Fruit fly (Drosophila melanogaster) whole organism, embryonic: ENCODE data around the gene CG14795.

Source experiments
- CG10267 ChIP-seq: fragments of 200-800 bp; sonication (Bioruptor generic); optimal IDR thresholded peaks from 2 replicates; lab custom pipeline; 2018; ENCODE audit warnings: missing biosample characterization, mild to moderate bottlenecking, missing genetic modification characterization, moderate library complexity
- CG11723 ChIP-seq: fragments of 200-800 bp; sonication (Bioruptor generic); optimal IDR thresholded peaks from 2 replicates; lab custom pipeline; 2017; ENCODE audit warnings: missing biosample characterization, mild to moderate bottlenecking, missing genetic modification characterization
- CG12155 ChIP-seq: fragments of 200-800 bp; sonication (Bioruptor generic); optimal IDR thresholded peaks from 3 replicates; lab custom pipeline; 2016; ENCODE audit warnings: missing biosample characterization, missing genetic modification characterization
- CG14710 ChIP-seq: fragments of 200-800 bp; sonication (Bioruptor generic); optimal IDR thresholded peaks from 3 replicates; lab custom pipeline; 2019; ENCODE audit warnings: missing biosample characterization, mild to moderate bottlenecking, missing genetic modification characterization, moderate library complexity
- CG15601 ChIP-seq: fragments of 200-800 bp; sonication (Bioruptor generic); optimal IDR thresholded peaks from 3 replicates; lab custom pipeline; 2019; ENCODE audit warnings: missing biosample characterization, mild to moderate bottlenecking, missing genetic modification characterization, moderate library complexity
- CG17328 ChIP-seq: fragments of 200-800 bp; sonication (Bioruptor generic); IDR thresholded peaks from 2 replicates; pipeline ENCODE4 v1.3.6; 2022; ENCODE audit warnings: missing biosample characterization, missing genetic modification characterization
- CG2199 ChIP-seq: fragments of 200-800 bp; sonication (Bioruptor generic); IDR thresholded peaks from 3 replicates; pipeline ENCODE4 v1.3.6; 2022; ENCODE audit warnings: missing biosample characterization, missing genetic modification characterization
- CG30431 ChIP-seq: fragments of 200-800 bp; sonication (Bioruptor generic); optimal IDR thresholded peaks from 2 replicates; lab custom pipeline; 2017; ENCODE audit warnings: missing biosample characterization, missing genetic modification characterization
- CG32532 ChIP-seq: fragments of 200-800 bp; sonication (Bioruptor generic); IDR thresholded peaks from 2 replicates; pipeline ENCODE4 v1.3.6; 2022; ENCODE audit warnings: missing biosample characterization, missing genetic modification characterization
- CG3281 ChIP-seq: fragments of 200-800 bp; sonication (Bioruptor generic); optimal IDR thresholded peaks from 3 replicates; lab custom pipeline; 2017; ENCODE audit warnings: missing biosample characterization, mild to moderate bottlenecking, missing genetic modification characterization
- CG34422 ChIP-seq: fragments of 200-800 bp; sonication (Bioruptor generic); IDR thresholded peaks from 3 replicates; pipeline ENCODE4 v1.3.6; 2022; ENCODE audit warnings: missing biosample characterization, missing genetic modification characterization
- CG3847 ChIP-seq: fragments of 200-800 bp; sonication (Bioruptor generic); IDR thresholded peaks from 2 replicates; pipeline ENCODE4 v1.3.6; 2022; ENCODE audit warnings: missing biosample characterization, missing genetic modification characterization
- CG4854 ChIP-seq: fragments of 200-800 bp; sonication (Bioruptor generic); optimal IDR thresholded peaks from 2 replicates; lab custom pipeline; 2016; ENCODE audit warnings: missing biosample characterization, missing genetic modification characterization, inconsistent platforms
- CG6175 ChIP-seq: fragments of 200-800 bp; sonication (Bioruptor generic); IDR thresholded peaks from 3 replicates; pipeline ENCODE4 v1.3.6; 2022; ENCODE audit warnings: missing biosample characterization, missing genetic modification characterization
- CG6254 ChIP-seq: fragments of 200-800 bp; sonication (Bioruptor generic); optimal IDR thresholded peaks from 3 replicates; lab custom pipeline; 2017; ENCODE audit warnings: mild to moderate bottlenecking, missing biosample characterization, missing genetic modification reagents, missing genetic modification characterization
- CG8924 ChIP-seq: fragments of 200-800 bp; optimal IDR thresholded peaks from 3 replicates; lab custom pipeline; 2019; ENCODE audit warnings: missing biosample characterization, mild to moderate bottlenecking, missing genetic modification characterization, moderate library complexity
- CG8944 ChIP-seq: fragments of 200-800 bp; sonication (Bioruptor generic); optimal IDR thresholded peaks from 3 replicates; lab custom pipeline; 2016; ENCODE audit warnings: missing biosample characterization, missing genetic modification characterization
- Camta ChIP-seq: fragments of 200-800 bp; sonication (Bioruptor generic); optimal IDR thresholded peaks from 2 replicates; lab custom pipeline; 2016; ENCODE audit warnings: missing biosample characterization, missing genetic modification characterization
- CkIIα-i1 ChIP-seq: fragments of 200-800 bp; sonication (Bioruptor generic); IDR thresholded peaks from 2 replicates; pipeline ENCODE4 v1.3.6; 2022; ENCODE audit warnings: missing biosample characterization, missing genetic modification characterization
- D ChIP-seq, 2 experiments: fragments of 200-800 bp in 1 of 2; fragments of >200 bp in 1 of 2; sonication (Bioruptor generic) in 1 of 2; optimal IDR thresholded peaks; 2 replicates in 1 of 2; 3 replicates in 1 of 2; lab custom pipeline; 2017; ENCODE audit warnings: mild to moderate bottlenecking in 1 of 2, missing biosample characterization in 1 of 2, missing genetic modification characterization in 1 of 2, missing genetic modification reagents in 1 of 2
- Deaf1 ChIP-seq: fragments of 200-800 bp; optimal IDR thresholded peaks from 3 replicates; lab custom pipeline; 2019; ENCODE audit warnings: missing biosample characterization, mild to moderate bottlenecking, missing genetic modification characterization, moderate library complexity
- Drgx ChIP-seq: fragments of 200-800 bp; sonication (Bioruptor generic); IDR thresholded peaks from 2 replicates; pipeline ENCODE4 v1.3.6; 2022; ENCODE audit warnings: missing biosample characterization, missing genetic modification characterization
- E2f1 ChIP-seq: fragments of 200-800 bp; sonication (Bioruptor generic); IDR thresholded peaks from 2 replicates; pipeline ENCODE4 v1.3.6; 2022; ENCODE audit warnings: missing biosample characterization, missing genetic modification characterization
- H15 ChIP-seq: fragments of 200-800 bp; sonication (Bioruptor generic); IDR thresholded peaks from 3 replicates; pipeline ENCODE4 v1.3.6; 2022; ENCODE audit warnings: missing biosample characterization, missing genetic modification characterization
- Hmr ChIP-seq: fragments of 200-800 bp; sonication (Bioruptor generic); optimal IDR thresholded peaks from 3 replicates; lab custom pipeline; 2017; ENCODE audit warnings: mild to moderate bottlenecking, missing biosample characterization, missing genetic modification reagents, missing genetic modification characterization
- Hr78 ChIP-seq, 2 experiments: fragments of 200-800 bp in 1 of 2; fragments of >200 bp in 1 of 2; sonication (Bioruptor generic) in 1 of 2; optimal IDR thresholded peaks; 2 replicates each; lab custom pipeline; 2017 to 2019; ENCODE audit warnings: missing biosample characterization in 2 of 2, missing genetic modification characterization in 2 of 2, mild to moderate bottlenecking in 1 of 2, moderate library complexity in 1 of 2
- Mad ChIP-seq: fragments of 200-800 bp; sonication (Bioruptor generic); optimal IDR thresholded peaks from 2 replicates; lab custom pipeline; 2016; ENCODE audit warnings: missing biosample characterization, missing genetic modification characterization
- Max ChIP-seq: fragments of 200-800 bp; sonication (Bioruptor generic); optimal IDR thresholded peaks from 2 replicates; lab custom pipeline; 2016; ENCODE audit warnings: missing biosample characterization, mild to moderate bottlenecking, missing genetic modification characterization
- Meics ChIP-seq: fragments of 200-800 bp; sonication (Bioruptor generic); optimal IDR thresholded peaks from 2 replicates; lab custom pipeline; 2017; ENCODE audit warnings: missing biosample characterization, mild to moderate bottlenecking, missing genetic modification characterization
- NC2α ChIP-seq: fragments of 200-800 bp; sonication (Bioruptor generic); optimal IDR thresholded peaks from 2 replicates; lab custom pipeline; 2016; ENCODE audit warnings: missing biosample characterization, missing genetic modification characterization
- Taf1 ChIP-seq: fragments of 200-800 bp; sonication (Bioruptor generic); IDR thresholded peaks from 2 replicates; pipeline ENCODE4 v1.3.6; 2022; ENCODE audit warnings: missing biosample characterization, missing genetic modification characterization
- cg ChIP-seq: fragments of 200-800 bp; sonication (Bioruptor generic); optimal IDR thresholded peaks from 3 replicates; lab custom pipeline; 2019; ENCODE audit warnings: missing biosample characterization, mild to moderate bottlenecking, missing genetic modification characterization, moderate library complexity
- dm ChIP-seq: fragments of 200-800 bp; sonication (Bioruptor generic); optimal IDR thresholded peaks from 3 replicates; lab custom pipeline; 2016; ENCODE audit warnings: missing biosample characterization, missing genetic modification characterization
- dpn ChIP-seq, 2 experiments: fragments of 200-800 bp; sonication (Bioruptor generic); optimal IDR thresholded peaks; 3 replicates each; lab custom pipeline; 2016; ENCODE audit warnings: missing biosample characterization in 2 of 2, missing genetic modification characterization in 2 of 2
- fu2 ChIP-seq: fragments of 200-800 bp; sonication (Bioruptor generic); optimal IDR thresholded peaks from 2 replicates; lab custom pipeline; 2016; ENCODE audit warnings: missing biosample characterization, missing genetic modification characterization
- gcm ChIP-seq: fragments of 200-800 bp; sonication (Bioruptor generic); optimal IDR thresholded peaks from 2 replicates; lab custom pipeline; 2019; ENCODE audit warnings: missing biosample characterization, mild to moderate bottlenecking, missing genetic modification characterization, moderate library complexity
- gfzf ChIP-seq: fragments of 200-800 bp; sonication (Bioruptor generic); optimal IDR thresholded peaks from 2 replicates; lab custom pipeline; 2016; ENCODE audit warnings: missing biosample characterization, mild to moderate bottlenecking, missing genetic modification characterization, moderate library complexity
- grau ChIP-seq: fragments of 200-800 bp; optimal IDR thresholded peaks from 3 replicates; lab custom pipeline; 2019; ENCODE audit warnings: missing biosample characterization, mild to moderate bottlenecking, missing genetic modification characterization, moderate library complexity
- gt ChIP-seq: fragments of 200-800 bp; sonication (Bioruptor generic); IDR thresholded peaks from 2 replicates; pipeline ENCODE4 v1.3.6; 2022; ENCODE audit warnings: missing biosample characterization, missing genetic modification characterization
- her ChIP-seq: fragments of 200-800 bp; sonication (Bioruptor generic); optimal IDR thresholded peaks from 2 replicates; lab custom pipeline; 2016; ENCODE audit warnings: missing biosample characterization, missing genetic modification characterization
- jing ChIP-seq: fragments of 200-800 bp; sonication (Bioruptor generic); optimal IDR thresholded peaks from 2 replicates; lab custom pipeline; 2018; ENCODE audit warnings: missing biosample characterization, mild to moderate bottlenecking, missing genetic modification characterization
- ken ChIP-seq: fragments of 200-800 bp; sonication (Bioruptor generic); IDR thresholded peaks from 3 replicates; pipeline ENCODE4 v1.3.6; 2022; ENCODE audit warnings: missing biosample characterization, missing genetic modification characterization
- nerfin-2 ChIP-seq: fragments of 200-800 bp; sonication (Bioruptor generic); IDR thresholded peaks from 2 replicates; pipeline ENCODE4 v1.3.6; 2022; ENCODE audit warnings: missing biosample characterization, missing genetic modification characterization; ENCODE audit not compliant: partially characterized antibody
- odd ChIP-seq: fragments of 200-800 bp; sonication (Bioruptor generic); optimal IDR thresholded peaks from 2 replicates; lab custom pipeline; 2017; ENCODE audit warnings: missing biosample characterization, mild to moderate bottlenecking, missing genetic modification characterization
- pita ChIP-seq: fragments of 200-800 bp; sonication (Bioruptor generic); optimal IDR thresholded peaks from 2 replicates; lab custom pipeline; 2017; ENCODE audit warnings: missing biosample characterization, mild to moderate bottlenecking, missing genetic modification characterization
- rib ChIP-seq: fragments of 200-800 bp; sonication (Bioruptor generic); IDR thresholded peaks from 2 replicates; pipeline ENCODE4 v1.3.6; 2022; ENCODE audit warnings: missing biosample characterization, missing genetic modification characterization
- sna ChIP-seq: fragments of 200-800 bp; sonication (Bioruptor generic); IDR thresholded peaks from 2 replicates; pipeline ENCODE4 v1.3.6; 2022; ENCODE audit warnings: missing biosample characterization, missing genetic modification characterization; ENCODE audit not compliant: partially characterized antibody
- toy ChIP-seq: fragments of 200-800 bp; sonication (Bioruptor generic); IDR thresholded peaks from 2 replicates; pipeline ENCODE4 v1.3.6; 2022; ENCODE audit warnings: missing biosample characterization, missing genetic modification characterization
- ttk ChIP-seq: fragments of 200-800 bp; sonication (Bioruptor generic); IDR thresholded peaks from 2 replicates; pipeline ENCODE4 v2.1.2; 2022; ENCODE audit warnings: missing biosample characterization, missing genetic modification characterization

The CG14795 gene

DNA sequence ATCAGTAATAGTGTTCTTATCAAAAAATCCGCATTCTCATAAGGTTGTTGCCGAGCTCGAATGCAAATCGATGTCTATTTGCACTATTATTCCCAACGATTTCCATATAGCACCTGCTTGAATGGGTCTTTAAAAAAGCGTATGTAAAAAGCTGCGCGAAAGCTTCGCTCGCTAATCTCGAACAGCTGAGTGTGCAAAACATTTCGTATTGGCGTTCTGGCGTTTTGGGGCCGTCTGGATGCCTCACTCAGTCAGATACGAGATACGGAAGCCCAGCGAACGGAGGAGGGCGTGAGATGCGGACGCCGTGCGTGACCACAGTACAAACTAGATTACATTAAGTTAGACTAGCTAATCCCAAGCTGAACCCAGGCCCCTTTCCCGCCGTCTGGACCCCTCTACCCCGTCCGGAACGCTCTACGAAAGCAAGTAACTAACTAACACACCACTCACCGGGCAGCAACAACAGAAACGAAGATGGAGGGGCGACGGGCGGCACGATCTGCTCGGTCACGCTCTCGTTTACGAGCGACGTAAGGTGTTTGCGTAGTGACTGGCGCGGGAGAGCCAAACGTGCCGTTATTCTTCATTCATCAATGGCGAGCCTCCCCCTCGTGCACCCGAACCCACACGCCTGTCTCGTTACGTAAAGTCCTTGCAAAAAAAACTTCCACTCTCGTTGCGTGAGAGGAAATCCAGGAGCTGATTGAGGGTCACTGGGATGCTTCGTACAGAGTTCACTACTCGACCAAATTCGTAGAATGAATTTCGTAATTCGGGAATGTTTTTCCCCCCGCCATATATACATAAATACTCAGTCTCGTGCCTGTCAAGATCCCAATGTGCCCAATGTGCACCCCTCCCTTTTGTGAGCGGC lies 45.9 kb downstream of the CG14795 start (continued):
- no peak for TF ChIP-seq CG11723 (GFP tag; lab: Kevin White, UChicago)
- TF ChIP-seq grau (tag; lab: Kevin White, UChicago), result no peak
- no peak for TF ChIP-seq dm (GFP tag; lab: Kevin White, UChicago)
- TF ChIP-seq CG17328 (GFP tag; lab: Robert Waterston, UW), result no peak
- TF ChIP-seq fu2 (GFP tag; lab: Kevin White, UChicago), result no peak
- TF ChIP-seq E2f1 (GFP tag; lab: Robert Waterston, UW), result no peak
- no peak for TF ChIP-seq ttk
- TF ChIP-seq her (GFP tag; lab: Kevin White, UChicago), result no peak
- TF ChIP-seq CG10267, result no peak
- TF ChIP-seq CG6254, result no peak
- no peak for TF ChIP-seq CG6175 (GFP tag; lab: Robert Waterston, UW)
- TF ChIP-seq CG2199, result no peak
- peak; percentile 34; the same call in 1 of the 2 replicates for TF ChIP-seq CG32532 (GFP tag; lab: Robert Waterston, UW)
- no peak for TF ChIP-seq CG8944
- no peak for TF ChIP-seq NC2α
- TF ChIP-seq CG15601 (tag; lab: Kevin White, UChicago), result no peak
- peak; percentile 29 for TF ChIP-seq Meics (GFP tag; lab: Kevin White, UChicago)
- no peak for TF ChIP-seq dpn (GFP tag; optimal IDR thresholded peaks at IDR 0.05; lab: Kevin White, UChicago)
- no peak for TF ChIP-seq CG12155 (GFP tag; lab: Kevin White, UChicago)
- TF ChIP-seq Deaf1 (tag; lab: Kevin White, UChicago), result peak; percentile 62
- peak in 1 of 2 experiments; percentile 8 for TF ChIP-seq Hr78 (GFP tag; optimal IDR thresholded peaks at IDR 0.05; lab: Kevin White, UChicago)
- no peak for TF ChIP-seq CG4854
- TF ChIP-seq sna (GFP tag; lab: Robert Waterston, UW), result no peak
- no peak for TF ChIP-seq D (optimal IDR thresholded peaks at IDR 0.05; lab: Kevin White, UChicago)
- TF ChIP-seq D (GFP tag; optimal IDR thresholded peaks at IDR 0.05; lab: Kevin White, UChicago), result no peak
- no peak for TF ChIP-seq jing (GFP tag; lab: Kevin White, UChicago)
- no peak for TF ChIP-seq Max
- no peak for TF ChIP-seq CG30431 (GFP tag; lab: Kevin White, UChicago)
- no peak for TF ChIP-seq Mad (GFP tag; lab: Kevin White, UChicago)
- no peak for TF ChIP-seq ken (GFP tag; lab: Robert Waterston, UW)
- TF ChIP-seq CG34422, result peak; percentile 52; the same call in 1 of the 3 replicates
- TF ChIP-seq CG3281 (GFP tag; lab: Kevin White, UChicago), result no peak
- TF ChIP-seq gfzf (GFP tag; lab: Kevin White, UChicago), result no peak
- peak; percentile 41; the same call in 1 of the 2 replicates for TF ChIP-seq Drgx (GFP tag; lab: Robert Waterston, UW)
- no peak for TF ChIP-seq CG14710 (tag; lab: Kevin White, UChicago)
- TF ChIP-seq pita (GFP tag; lab: Kevin White, UChicago), result no peak
- no peak for TF ChIP-seq nerfin-2 (GFP tag; lab: Robert Waterston, UW)
- TF ChIP-seq H15, result no peak
- no peak for TF ChIP-seq gcm (GFP tag; lab: Kevin White, UChicago)
- no peak for TF ChIP-seq Taf1 (GFP tag; lab: Robert Waterston, UW)
- no peak for TF ChIP-seq CkIIα-i1 (GFP tag; lab: Robert Waterston, UW)
- no peak for TF ChIP-seq CG8924 (tag; lab: Kevin White, UChicago)
- TF ChIP-seq gt (GFP tag; lab: Robert Waterston, UW), result no peak
- TF ChIP-seq cg, result no peak
- TF ChIP-seq Camta (GFP tag; lab: Kevin White, UChicago), result no peak
- no peak for TF ChIP-seq Hmr
- TF ChIP-seq CG3847, result no peak
- no peak for TF ChIP-seq toy (GFP tag; lab: Robert Waterston, UW)
- no peak for TF ChIP-seq odd
- no peak for TF ChIP-seq rib (GFP tag; lab: Robert Waterston, UW)
